Fruit fly (Drosophila melanogaster) whole organism, embryonic: ENCODE data around the gene CG13484.
A peak's percentile ranks its signal among the peaks of the same experiment; 100 is the strongest.

ENCODE experiments used
- CG10209 ChIP-seq: fragments of 200-800 bp; sonication (Bioruptor generic); optimal IDR thresholded peaks from 3 replicates; lab custom pipeline; 2017; ENCODE audit warnings: missing biosample characterization, mild to moderate bottlenecking, missing genetic modification characterization, missing genetic modification reagents
- CG10979 ChIP-seq: fragments of 200-800 bp; sonication (Bioruptor generic); optimal IDR thresholded peaks from 2 replicates; lab custom pipeline; 2018; ENCODE audit warnings: missing biosample characterization, mild to moderate bottlenecking, missing genetic modification characterization, moderate library complexity
- CG12104 ChIP-seq: fragments of 200-800 bp; sonication (Bioruptor generic); optimal IDR thresholded peaks from 3 replicates; lab custom pipeline; 2016; ENCODE audit warnings: missing biosample characterization, missing genetic modification characterization
- CG12299 ChIP-seq: fragments of 200-800 bp; sonication (Bioruptor generic); optimal IDR thresholded peaks from 2 replicates; lab custom pipeline; 2018; ENCODE audit warnings: missing biosample characterization, mild to moderate bottlenecking, missing genetic modification characterization
- CG13424 ChIP-seq: fragments of 200-800 bp; sonication (Bioruptor generic); optimal IDR thresholded peaks from 2 replicates; lab custom pipeline; 2019; ENCODE audit warnings: missing biosample characterization, mild to moderate bottlenecking, missing genetic modification characterization, moderate library complexity
- CG13775 ChIP-seq: fragments of 200-800 bp; sonication (Bioruptor generic); optimal IDR thresholded peaks from 3 replicates; lab custom pipeline; 2017; ENCODE audit warnings: missing biosample characterization, mild to moderate bottlenecking, missing genetic modification characterization
- CG14441 ChIP-seq: fragments of 200-800 bp; sonication (Bioruptor generic); IDR thresholded peaks from 2 replicates; pipeline ENCODE4 v1.3.6; 2022; ENCODE audit warnings: missing biosample characterization, missing genetic modification characterization
- CG1529 ChIP-seq: fragments of 200-800 bp; sonication (Bioruptor generic); optimal IDR thresholded peaks from 3 replicates; lab custom pipeline; 2018; ENCODE audit warnings: missing biosample characterization, missing genetic modification characterization
- CG17802 ChIP-seq: fragments of 200-800 bp; sonication (Bioruptor generic); optimal IDR thresholded peaks from 2 replicates; lab custom pipeline; 2018; ENCODE audit warnings: missing biosample characterization, mild to moderate bottlenecking, missing genetic modification characterization, moderate library complexity
- CG1792 ChIP-seq: fragments of 200-800 bp; sonication (Bioruptor generic); optimal IDR thresholded peaks from 2 replicates; lab custom pipeline; 2016; ENCODE audit warnings: missing biosample characterization, missing genetic modification characterization
- CG2120 ChIP-seq: fragments of 200-800 bp; sonication (Bioruptor generic); optimal IDR thresholded peaks from 3 replicates; lab custom pipeline; 2016; ENCODE audit warnings: missing biosample characterization, missing genetic modification characterization
- CG2199 ChIP-seq: fragments of 200-800 bp; sonication (Bioruptor generic); IDR thresholded peaks from 3 replicates; pipeline ENCODE4 v1.3.6; 2022; ENCODE audit warnings: missing biosample characterization, missing genetic modification characterization
- CG32532 ChIP-seq: fragments of 200-800 bp; sonication (Bioruptor generic); IDR thresholded peaks from 2 replicates; pipeline ENCODE4 v1.3.6; 2022; ENCODE audit warnings: missing biosample characterization, missing genetic modification characterization
- CG32767 ChIP-seq: fragments of 200-800 bp; sonication (Bioruptor generic); IDR thresholded peaks from 2 replicates; pipeline ENCODE4 v1.3.6; 2022; ENCODE audit warnings: missing biosample characterization, missing genetic modification characterization
- CG4282 ChIP-seq: fragments of 200-800 bp; sonication (Bioruptor generic); optimal IDR thresholded peaks from 2 replicates; lab custom pipeline; 2016; ENCODE audit warnings: missing biosample characterization, missing genetic modification characterization
- CG43689 ChIP-seq: fragments of 200-800 bp; sonication (Bioruptor generic); IDR thresholded peaks from 2 replicates; pipeline ENCODE4 v1.3.6; 2022; ENCODE audit warnings: missing biosample characterization, missing genetic modification characterization
- CG6272 ChIP-seq: fragments of 200-800 bp; sonication (Bioruptor generic); IDR thresholded peaks from 2 replicates; pipeline ENCODE4 v1.3.6; 2022; ENCODE audit warnings: missing biosample characterization, missing genetic modification characterization
- CG7745 ChIP-seq: fragments of 200-800 bp; sonication (Bioruptor generic); optimal IDR thresholded peaks from 2 replicates; lab custom pipeline; 2018; ENCODE audit warnings: missing biosample characterization, mild to moderate bottlenecking, missing genetic modification characterization, moderate library complexity
- CG7786 ChIP-seq: fragments of 200-800 bp; sonication (Bioruptor generic); optimal IDR thresholded peaks from 2 replicates; lab custom pipeline; 2016; ENCODE audit warnings: missing biosample characterization, missing genetic modification characterization
- CG7839 ChIP-seq: fragments of 200-800 bp; sonication (Bioruptor generic); optimal IDR thresholded peaks from 3 replicates; lab custom pipeline; 2018; ENCODE audit warnings: missing biosample characterization, mild to moderate bottlenecking, missing genetic modification characterization, moderate library complexity
- CG7928 ChIP-seq: fragments of 200-800 bp; sonication (Bioruptor generic); optimal IDR thresholded peaks from 2 replicates; lab custom pipeline; 2017; ENCODE audit warnings: missing biosample characterization, mild to moderate bottlenecking, missing genetic modification characterization
- CG8290 ChIP-seq, 3 experiments: fragments of 200-800 bp; sonication (Bioruptor generic); optimal IDR thresholded peaks; 2 replicates each; lab custom pipeline; 2016 to 2019; ENCODE audit warnings: missing biosample characterization in 3 of 3, missing genetic modification characterization in 3 of 3, mild to moderate bottlenecking in 2 of 3, moderate library complexity in 1 of 3
- CG9215 ChIP-seq: fragments of 200-800 bp; sonication (Bioruptor generic); IDR thresholded peaks from 2 replicates; pipeline ENCODE4 v1.3.6; 2022; ENCODE audit warnings: missing biosample characterization, missing genetic modification characterization
- CG9609 ChIP-seq: fragments of 200-800 bp; sonication (Bioruptor generic); optimal IDR thresholded peaks from 3 replicates; lab custom pipeline; 2016; ENCODE audit warnings: missing biosample characterization, missing genetic modification characterization
- CG9727 ChIP-seq: fragments of 200-800 bp; sonication (Bioruptor generic); optimal IDR thresholded peaks from 3 replicates; lab custom pipeline; 2017; ENCODE audit warnings: missing biosample characterization, mild to moderate bottlenecking, missing genetic modification characterization
- D19A ChIP-seq: fragments of 200-800 bp; optimal IDR thresholded peaks from 3 replicates; lab custom pipeline; 2019; ENCODE audit warnings: missing biosample characterization, mild to moderate bottlenecking, missing genetic modification characterization, moderate library complexity
- Deaf1 ChIP-seq: fragments of 200-800 bp; optimal IDR thresholded peaks from 3 replicates; lab custom pipeline; 2019; ENCODE audit warnings: missing biosample characterization, mild to moderate bottlenecking, missing genetic modification characterization, moderate library complexity
- Dip2 ChIP-seq: fragments of 200-800 bp; sonication (Bioruptor generic); IDR thresholded peaks from 2 replicates; pipeline ENCODE4 v1.3.6; 2022; ENCODE audit warnings: missing biosample characterization, missing genetic modification characterization
- Fer2 ChIP-seq: fragments of 200-800 bp; sonication (Bioruptor generic); optimal IDR thresholded peaks from 2 replicates; lab custom pipeline; 2018; ENCODE audit warnings: missing biosample characterization, mild to moderate bottlenecking, missing genetic modification characterization, moderate library complexity
- Gsc ChIP-seq: fragments of 200-800 bp; sonication (Bioruptor generic); IDR thresholded peaks from 2 replicates; pipeline ENCODE4 v1.3.6; 2022; ENCODE audit warnings: missing biosample characterization, missing genetic modification characterization
- Gug ChIP-seq: fragments of 200-800 bp; sonication (Bioruptor generic); IDR thresholded peaks from 4 replicates; pipeline ENCODE4 v1.3.6; 2022; ENCODE audit warnings: missing biosample characterization, missing genetic modification characterization
- H2.0 ChIP-seq: fragments of 200-800 bp; sonication (Bioruptor generic); IDR thresholded peaks from 2 replicates; pipeline ENCODE4 v1.3.6; 2022; ENCODE audit warnings: missing biosample characterization, missing genetic modification characterization
- HLH54F ChIP-seq: fragments of 200-800 bp; sonication (Bioruptor generic); optimal IDR thresholded peaks from 3 replicates; lab custom pipeline; 2016; ENCODE audit warnings: missing biosample characterization, missing genetic modification characterization
- Hand ChIP-seq: fragments of 200-800 bp; sonication (Bioruptor generic); optimal IDR thresholded peaks from 2 replicates; lab custom pipeline; 2017; ENCODE audit warnings: mild to moderate bottlenecking, missing biosample characterization, missing genetic modification reagents, missing genetic modification characterization
- Mes4 ChIP-seq: fragments of 200-800 bp; sonication (Bioruptor generic); optimal IDR thresholded peaks from 2 replicates; lab custom pipeline; 2016; ENCODE audit warnings: missing biosample characterization, missing genetic modification characterization
- Neu2 ChIP-seq: fragments of 200-800 bp; sonication (Bioruptor generic); optimal IDR thresholded peaks from 3 replicates; lab custom pipeline; 2016; ENCODE audit warnings: missing biosample characterization, missing genetic modification characterization, borderline replicate concordance
- Ptx1 ChIP-seq: fragments of 200-800 bp; sonication (Bioruptor generic); IDR thresholded peaks from 2 replicates; pipeline ENCODE4 v1.3.6; 2022; ENCODE audit warnings: missing biosample characterization, missing genetic modification characterization
- YL-1 ChIP-seq: fragments of 200-800 bp; sonication (Bioruptor generic); optimal IDR thresholded peaks from 3 replicates; lab custom pipeline; 2017; ENCODE audit warnings: missing biosample characterization, mild to moderate bottlenecking, missing genetic modification characterization
- br ChIP-seq: fragments of >200 bp; optimal IDR thresholded peaks from 2 replicates; lab custom pipeline; 2017
- dmrt99B ChIP-seq: fragments of 200-800 bp; sonication (Bioruptor generic); optimal IDR thresholded peaks from 2 replicates; lab custom pipeline; 2018; ENCODE audit warnings: missing biosample characterization, mild to moderate bottlenecking, missing genetic modification characterization, moderate library complexity
- fd3F ChIP-seq: fragments of 200-800 bp; sonication (Bioruptor generic); optimal IDR thresholded peaks from 2 replicates; lab custom pipeline; 2018; ENCODE audit warnings: missing biosample characterization, mild to moderate bottlenecking, missing genetic modification characterization, moderate library complexity
- ftz-f1 ChIP-seq: fragments of 200-800 bp; sonication (Bioruptor generic); optimal IDR thresholded peaks from 2 replicates; lab custom pipeline; 2016; ENCODE audit warnings: missing biosample characterization, missing genetic modification characterization
- h ChIP-seq: fragments of >200 bp; optimal IDR thresholded peaks from 2 replicates; lab custom pipeline; 2017
- jigr1 ChIP-seq: fragments of 200-800 bp; sonication (Bioruptor generic); IDR thresholded peaks from 3 replicates; pipeline ENCODE4 v1.3.6; 2022; ENCODE audit warnings: missing biosample characterization, missing genetic modification characterization
- ken ChIP-seq: fragments of 200-800 bp; sonication (Bioruptor generic); IDR thresholded peaks from 3 replicates; pipeline ENCODE4 v1.3.6; 2022; ENCODE audit warnings: missing biosample characterization, missing genetic modification characterization
- mld ChIP-seq: fragments of 200-800 bp; sonication (Bioruptor generic); IDR thresholded peaks from 3 replicates; pipeline ENCODE4 v1.3.6; 2022; ENCODE audit warnings: missing biosample characterization, missing genetic modification characterization; ENCODE audit not compliant: partially characterized antibody
- nerfin-1 ChIP-seq: fragments of 200-800 bp; sonication (Bioruptor generic); optimal IDR thresholded peaks from 3 replicates; lab custom pipeline; 2019; ENCODE audit warnings: missing biosample characterization, mild to moderate bottlenecking, missing genetic modification characterization, moderate library complexity
- sens ChIP-seq: fragments of 200-800 bp; sonication (Bioruptor generic); peaks from one replicate; lab custom pipeline; 2016; ENCODE audit warnings: missing biosample characterization, missing genetic modification characterization
- sima ChIP-seq: fragments of 200-800 bp; sonication (Bioruptor generic); optimal IDR thresholded peaks from 2 replicates; lab custom pipeline; 2016; ENCODE audit warnings: missing biosample characterization, missing genetic modification characterization
- slp2 ChIP-seq: fragments of 200-800 bp; sonication (Bioruptor generic); optimal IDR thresholded peaks from 2 replicates; lab custom pipeline; 2016; ENCODE audit warnings: missing biosample characterization, missing genetic modification characterization
- sob ChIP-seq: fragments of 200-800 bp; sonication (Bioruptor generic); IDR thresholded peaks from 2 replicates; pipeline ENCODE4 v1.3.6; 2022; ENCODE audit warnings: missing biosample characterization, missing genetic modification characterization
- sqz ChIP-seq: fragments of 200-800 bp; sonication (Bioruptor generic); optimal IDR thresholded peaks from 3 replicates; lab custom pipeline; 2018; ENCODE audit warnings: missing biosample characterization, mild to moderate bottlenecking, missing genetic modification characterization
- wek ChIP-seq: fragments of 200-800 bp; sonication (Bioruptor generic); optimal IDR thresholded peaks from 3 replicates; lab custom pipeline; 2018; ENCODE audit warnings: missing biosample characterization, mild to moderate bottlenecking, missing genetic modification characterization, moderate library complexity

CG13484 gene

dm6 chr3L:14004041-14004407 is 48.9 kb downstream of the CG13484 start (continued):
- TF ChIP-seq sima (GFP tag; lab: Kevin White, UChicago) (no peak), CG6272 (GFP tag; lab: Robert Waterston, UW) (no peak), slp2 (no peak), Fer2 (no peak), CG9727 (GFP tag; lab: Kevin White, UChicago) (peak; percentile 29), fd3F (GFP tag; lab: Kevin White, UChicago) (no peak), CG13424 (tag; lab: Kevin White, UChicago) (no peak), CG43689 (GFP tag; lab: Robert Waterston, UW) (no peak), CG12104 (GFP tag; lab: Kevin White, UChicago) (no peak), CG7745 (tag; lab: Kevin White, UChicago) (no peak), CG1529 (GFP tag; lab: Kevin White, UChicago) (no peak), CG7928 (GFP tag; lab: Kevin White, UChicago) (no peak), Gsc (no peak), Hand (GFP tag; lab: Kevin White, UChicago) (no peak), CG10979 (tag; lab: Kevin White, UChicago) (no peak), CG8290 (GFP tag; optimal IDR thresholded peaks at IDR 0.05; lab: Kevin White, UChicago) (no peak), CG8290 (tag; optimal IDR thresholded peaks at IDR 0.05; lab: Kevin White, UChicago) (peak; percentile 62 to 69), sob (GFP tag; lab: Robert Waterston, UW) (0 out of 2 replicates have a peak, but pooled peaks have one; percentile 33), sens (GFP tag; lab: Kevin White, UChicago) (peak; percentile 25), CG1792 (GFP tag; lab: Kevin White, UChicago) (no peak), CG9215 (GFP tag; lab: Robert Waterston, UW) (no peak; the same call in 1 of the 2 replicates), mld (no peak), ftz-f1 (GFP tag; lab: Kevin White, UChicago) (no peak), CG2199 (peak; percentile 64; the same call in 2 of the 3 replicates), CG32767 (GFP tag; lab: Robert Waterston, UW) (0 out of 2 replicates have a peak, but pooled peaks have one; percentile 31), h (lab: Kevin White, UChicago) (no peak), CG7786 (GFP tag; lab: Kevin White, UChicago) (no peak), CG9609 (GFP tag; lab: Kevin White, UChicago) (no peak), sqz (no peak), Gug (GFP tag; lab: Robert Waterston, UW) (no peak), br (lab: Kevin White, UChicago) (no peak), wek (GFP tag; lab: Kevin White, UChicago) (peak; percentile 11), jigr1 (GFP tag; lab: Robert Waterston, UW) (no peak), CG10209 (no peak), D19A (no peak), Ptx1 (no peak), CG13775 (GFP tag; lab: Kevin White, UChicago) (peak; percentile 4), Dip2 (GFP tag; lab: Robert Waterston, UW) (no peak), YL-1 (peak; percentile 92), Deaf1 (tag; lab: Kevin White, UChicago) (peak; percentile 23), nerfin-1 (tag; lab: Kevin White, UChicago) (peak; percentile 64), CG17802 (tag; lab: Kevin White, UChicago) (no peak), ken (GFP tag; lab: Robert Waterston, UW) (no peak), Mes4 (GFP tag; lab: Kevin White, UChicago) (no peak), CG12299 (tag; lab: Kevin White, UChicago) (no peak), CG4282 (GFP tag; lab: Kevin White, UChicago) (no peak), H2.0 (GFP tag; lab: Robert Waterston, UW) (no peak), CG32532 (GFP tag; lab: Robert Waterston, UW) (no peak), CG14441 (peak; percentile 50; the same call in 1 of the 2 replicates), CG2120 (GFP tag; lab: Kevin White, UChicago) (no peak), dmrt99B (tag; lab: Kevin White, UChicago) (peak; percentile 1), HLH54F (no peak), Neu2 (no peak), CG7839 (tag; lab: Kevin White, UChicago) (no peak)
